Worm (Caenorhabditis elegans): ENCODE measurements around the gene ZK994.6.

ZK994.6 gene

ce11 chrV:8495106-8495505, 12.1 kb downstream of the ZK994.6 start:
- TF ChIP-seq M03D4.4 (tag; optimal IDR thresholded peaks at IDR 0.05) (no peak), lin-13 (tag; optimal IDR thresholded peaks at IDR 0.05) (no peak), unc-62 (GFP tag; optimal IDR thresholded peaks at IDR 0.05) (no peak), nhr-28 (tag; optimal IDR thresholded peaks at IDR 0.05) (no peak)

ce11 chrV:8494260-8494939, 12.8 kb downstream of the ZK994.6 start, which contains the start of gene pxn-1:
pxn-1 (plus strand) TSS chrV:8494889.
- no peak for TF ChIP-seq ceh-43 (GFP tag; optimal IDR thresholded peaks at IDR 0.05)
- no peak for TF ChIP-seq ceh-39 (tag; optimal IDR thresholded peaks at IDR 0.05)
- TF ChIP-seq M03D4.4 (tag; optimal IDR thresholded peaks at IDR 0.05) = no peak
- TF ChIP-seq mls-2 (tag; optimal IDR thresholded peaks at IDR 0.05) = no peak
- no peak for TF ChIP-seq unc-62 (GFP tag; optimal IDR thresholded peaks at IDR 0.05)
- TF ChIP-seq nhr-28 (tag; optimal IDR thresholded peaks at IDR 0.05) = no peak
- TF ChIP-seq tbx-8 (GFP tag; optimal IDR thresholded peaks at IDR 0.05) = no peak
- no peak for TF ChIP-seq lin-32 (GFP tag; optimal IDR thresholded peaks at IDR 0.05)

- TF ChIP-seq ceh-83 (GFP tag; optimal IDR thresholded peaks at IDR 0.05) (no peak), elt-3 (tag; optimal IDR thresholded peaks at IDR 0.05) (no peak), hlh-1 (tag; optimal IDR thresholded peaks at IDR 0.05) (no peak), drap-1 (GFP tag; optimal IDR thresholded peaks at IDR 0.05) (no peak), elt-1 (tag; optimal IDR thresholded peaks at IDR 0.05; ENCODE audit: borderline replicate concordance, insufficient read depth) (no peak), mab-5 (tag; optimal IDR thresholded peaks at IDR 0.05) (no peak), nhr-237 (tag; optimal IDR thresholded peaks at IDR 0.05) (no peak), pha-4 (tag; optimal IDR thresholded peaks at IDR 0.05) (no peak), ceh-43 (GFP tag; optimal IDR thresholded peaks at IDR 0.05) (no peak), mls-2 (tag; optimal IDR thresholded peaks at IDR 0.05) (no peak), ceh-39 (tag; optimal IDR thresholded peaks at IDR 0.05) (no peak), sptf-1 (tag; optimal IDR thresholded peaks at IDR 0.05) (no peak), sem-2 (GFP tag; optimal IDR thresholded peaks at IDR 0.05) (no peak)
Measured at ce11 chrV:8481274-8481673, 25.9 kb downstream of the ZK994.6 start.

- TF ChIP-seq nhr-2 (tag; optimal IDR thresholded peaks at IDR 0.05) (no peak), ces-1 (GFP tag; optimal IDR thresholded peaks at IDR 0.05) (no peak), elt-1 (tag; optimal IDR thresholded peaks at IDR 0.05; ENCODE audit: borderline replicate concordance, insufficient read depth) (no peak), mls-2 (tag; optimal IDR thresholded peaks at IDR 0.05) (no peak), ceh-43 (GFP tag; optimal IDR thresholded peaks at IDR 0.05) (no peak), unc-120 (tag; optimal IDR thresholded peaks at IDR 0.05; ENCODE audit: poor library complexity, severe bottlenecking) (no peak), nhr-12 (tag; optimal IDR thresholded peaks at IDR 0.05) (no peak), drap-1 (GFP tag; optimal IDR thresholded peaks at IDR 0.05) (no peak), mep-1 (tag; optimal IDR thresholded peaks at IDR 0.05) (no peak), lin-32 (GFP tag; optimal IDR thresholded peaks at IDR 0.05) (no peak), nhr-28 (tag; optimal IDR thresholded peaks at IDR 0.05) (no peak)
Measured at ce11 chrV:8470906-8471305, 36.3 kb downstream of the ZK994.6 start, which contains the start of gene gplb-1. gplb-1 (minus strand) TSS chrV:8471242.

ce11 chrV:8468740-8469139, 38.5 kb downstream of the ZK994.6 start, which contains the start of gene phf-30:
phf-30 (plus strand) TSS chrV:8469040.
- no peak for TF ChIP-seq hlh-1 (tag; optimal IDR thresholded peaks at IDR 0.05)
- no peak for TF ChIP-seq sem-2 (GFP tag; optimal IDR thresholded peaks at IDR 0.05)
- no peak for TF ChIP-seq unc-39 (tag; optimal IDR thresholded peaks at IDR 0.05)

- TF ChIP-seq mls-2 (tag; optimal IDR thresholded peaks at IDR 0.05) (no peak), ceh-83 (GFP tag; optimal IDR thresholded peaks at IDR 0.05) (no peak), nhr-12 (tag; optimal IDR thresholded peaks at IDR 0.05) (no peak), ceh-39 (tag; optimal IDR thresholded peaks at IDR 0.05) (no peak), hlh-1 (tag; optimal IDR thresholded peaks at IDR 0.05) (no peak), drap-1 (GFP tag; optimal IDR thresholded peaks at IDR 0.05) (no peak), cnd-1 (tag; optimal IDR thresholded peaks at IDR 0.05) (no peak), unc-120 (tag; optimal IDR thresholded peaks at IDR 0.05; ENCODE audit: poor library complexity, severe bottlenecking) (no peak), ztf-11 (tag; optimal IDR thresholded peaks at IDR 0.05) (no peak), elt-3 (tag; optimal IDR thresholded peaks at IDR 0.05) (no peak), elt-1 (tag; optimal IDR thresholded peaks at IDR 0.05; ENCODE audit: borderline replicate concordance, insufficient read depth) (no peak), zip-8 (tag; optimal IDR thresholded peaks at IDR 0.05) (no peak)
Measured at ce11 chrV:8467031-8467430, 40.2 kb downstream of the ZK994.6 start, which contains the start of gene mrpl-4. mrpl-4 (plus strand) TSS chrV:8467265.

All from whole organism, mixed stage, embryonic.